Worm (Caenorhabditis elegans) whole organism, L1 larva: ENCODE measurements around the gene prp-8.

Source experiments
- C16A3.4 ChIP-seq: fragments of 150-350 bp; optimal IDR thresholded peaks from 2 replicates; lab custom pipeline; 2014; ENCODE audit warnings: missing biosample characterization, missing genetic modification characterization
- Y116A8C.19 ChIP-seq: sonication (generic microtip); optimal IDR thresholded peaks from 2 replicates; lab custom pipeline; 2016; ENCODE audit warnings: missing compliant biosample characterization, missing genetic modification characterization, borderline replicate concordance
- blmp-1 ChIP-seq: fragments of 150-350 bp; optimal IDR thresholded peaks from 2 replicates; lab custom pipeline; 2014; ENCODE audit warnings: missing biosample characterization, missing genetic modification characterization
- ceh-82 ChIP-seq, 3 experiments: fragments of 150-350 bp in 1 of 3; sonication (generic microtip) in 2 of 3; optimal IDR thresholded peaks; 2 replicates each; lab custom pipeline; 2014 to 2017; ENCODE audit warnings: missing biosample characterization in 3 of 3, missing genetic modification characterization in 3 of 3
- dsc-1 ChIP-seq: sonication (generic microtip); optimal IDR thresholded peaks from 2 replicates; lab custom pipeline; 2016; ENCODE audit warnings: mild to moderate bottlenecking, missing genetic modification characterization, missing compliant biosample characterization
- efl-1 ChIP-seq, 4 experiments: fragments of 150-350 bp; optimal IDR thresholded peaks in 3 of 4; peaks in 1 of 4; 1 replicate in 1 of 4; 2 replicates in 3 of 4; lab custom pipeline; 2014; ENCODE audit warnings: missing biosample characterization in 2 of 4, missing genetic modification characterization in 2 of 4, missing genetic modification reagents in 2 of 4
- egl-13 ChIP-seq: sonication (generic microtip); optimal IDR thresholded peaks from 2 replicates; lab custom pipeline; 2016; ENCODE audit warnings: missing genotype, missing genetic modification reagents, missing genetic modification characterization, missing compliant biosample characterization
- elt-3 ChIP-seq, 6 experiments: fragments of 150-350 bp in 1 of 6; sonication (generic microtip); optimal IDR thresholded peaks; 2 replicates each; lab custom pipeline; 2017 to 2018; ENCODE audit warnings: missing biosample characterization in 6 of 6, missing genetic modification characterization in 6 of 6, inconsistent platforms in 1 of 6
- fkh-8 ChIP-seq: sonication (generic microtip); optimal IDR thresholded peaks from 2 replicates; lab custom pipeline; 2016; ENCODE audit warnings: mild to moderate bottlenecking, missing genetic modification characterization, missing compliant biosample characterization
- grh-1 ChIP-seq: fragments of 200-800 bp; sonication (Bioruptor generic); IDR thresholded peaks from 2 replicates; pipeline ENCODE4 v1.3.6; 2022; ENCODE audit warnings: missing genetic modification reagents, missing genetic modification characterization, missing compliant biosample characterization
- hlh-17 ChIP-seq: fragments of 200-800 bp; sonication (Bioruptor generic); optimal IDR thresholded peaks from 2 replicates; lab custom pipeline; 2018; ENCODE audit warnings: missing genetic modification characterization, mild to moderate bottlenecking, missing compliant biosample characterization, moderate library complexity, borderline replicate concordance
- hlh-4 ChIP-seq: sonication (generic microtip); optimal IDR thresholded peaks from 2 replicates; lab custom pipeline; 2016; ENCODE audit warnings: mild to moderate bottlenecking, missing genetic modification characterization, missing compliant biosample characterization
- isw-1 ChIP-seq: fragments of 200-800 bp; sonication (Bioruptor generic); IDR thresholded peaks from 2 replicates; pipeline ENCODE4 v1.3.6; 2022; ENCODE audit warnings: missing genetic modification characterization, missing compliant biosample characterization
- jun-1 ChIP-seq: fragments of 150-350 bp; optimal IDR thresholded peaks from 2 replicates; lab custom pipeline; 2014; ENCODE audit warnings: missing biosample characterization, missing genetic modification reagents, missing genetic modification characterization
- lin-13 ChIP-seq: fragments of 150-350 bp; optimal IDR thresholded peaks from 2 replicates; lab custom pipeline; 2014; ENCODE audit warnings: missing biosample characterization, missing genetic modification reagents, missing genetic modification characterization
- lin-14 ChIP-seq: fragments of 200-800 bp; sonication (Bioruptor generic); optimal IDR thresholded peaks from 2 replicates; lab custom pipeline; 2018; ENCODE audit warnings: mild to moderate bottlenecking, missing genetic modification characterization, moderate library complexity, missing compliant biosample characterization
- lin-15B ChIP-seq: fragments of 150-350 bp; sonication (generic microtip); optimal IDR thresholded peaks from 3 replicates; lab custom pipeline; 2014; ENCODE audit warnings: missing biosample characterization, missing genetic modification characterization
- lin-35 ChIP-seq, 2 experiments: fragments of 150-350 bp; optimal IDR thresholded peaks; 2 replicates each; lab custom pipeline; 2014; ENCODE audit warnings: missing biosample characterization in 2 of 2, missing genetic modification characterization in 2 of 2, missing genetic modification reagents in 2 of 2
- lin-39 ChIP-seq: fragments of 150-350 bp; optimal IDR thresholded peaks from 2 replicates; lab custom pipeline; 2014; ENCODE audit warnings: missing biosample characterization, missing genetic modification reagents, missing genetic modification characterization
- lsy-2 ChIP-seq, 2 experiments: fragments of 150-350 bp; optimal IDR thresholded peaks; 2 replicates each; lab custom pipeline; 2014; ENCODE audit warnings: missing biosample characterization in 2 of 2, missing genetic modification characterization in 2 of 2
- mab-9 ChIP-seq: fragments of 200-800 bp; sonication (Bioruptor generic); IDR thresholded peaks from 2 replicates; pipeline ENCODE4 v1.3.6; 2022; ENCODE audit warnings: missing genetic modification reagents, missing genetic modification characterization, missing compliant biosample characterization
- mdl-1 ChIP-seq, 2 experiments: fragments of 150-350 bp; optimal IDR thresholded peaks; 2 replicates each; lab custom pipeline; 2014 to 2017; ENCODE audit warnings: missing biosample characterization in 2 of 2, missing genetic modification characterization in 2 of 2, inconsistent platforms in 1 of 2
- mep-1 ChIP-seq: fragments of 150-350 bp; optimal IDR thresholded peaks from 2 replicates; lab custom pipeline; 2014; ENCODE audit warnings: missing biosample characterization, missing genetic modification characterization
- nhr-11 ChIP-seq: fragments of 150-350 bp; optimal IDR thresholded peaks from 2 replicates; lab custom pipeline; 2014; ENCODE audit warnings: missing biosample characterization, missing genetic modification characterization
- nhr-12 ChIP-seq: sonication (generic microtip); optimal IDR thresholded peaks from 2 replicates; lab custom pipeline; 2017; ENCODE audit warnings: missing biosample characterization, missing genetic modification characterization
- nhr-20 ChIP-seq: sonication (generic microtip); optimal IDR thresholded peaks from 2 replicates; lab custom pipeline; 2016; ENCODE audit warnings: mild to moderate bottlenecking, missing genetic modification characterization, missing compliant biosample characterization
- nhr-237 ChIP-seq: fragments of 150-350 bp; optimal IDR thresholded peaks from 2 replicates; lab custom pipeline; 2014; ENCODE audit warnings: missing biosample characterization, missing genetic modification characterization
- nhr-28 ChIP-seq: fragments of 150-350 bp; optimal IDR thresholded peaks from 2 replicates; lab custom pipeline; 2014; ENCODE audit warnings: missing biosample characterization, missing genetic modification characterization
- nhr-47 ChIP-seq: sonication (generic microtip); optimal IDR thresholded peaks from 2 replicates; lab custom pipeline; 2016; ENCODE audit warnings: mild to moderate bottlenecking, missing genetic modification characterization, moderate library complexity, missing compliant biosample characterization
- nhr-71 ChIP-seq: sonication (generic microtip); optimal IDR thresholded peaks from 2 replicates; lab custom pipeline; 2016; ENCODE audit warnings: mild to moderate bottlenecking, missing genetic modification characterization, moderate library complexity, missing compliant biosample characterization
- nhr-76 ChIP-seq: sonication (generic microtip); optimal IDR thresholded peaks from 2 replicates; lab custom pipeline; 2017; ENCODE audit warnings: missing biosample characterization, missing genetic modification characterization
- nhr-90 ChIP-seq: sonication (generic microtip); optimal IDR thresholded peaks from 2 replicates; lab custom pipeline; 2016; ENCODE audit warnings: mild to moderate bottlenecking, missing genetic modification characterization, missing compliant biosample characterization; ENCODE audit not compliant: poor library complexity
- pax-3 ChIP-seq: fragments of 200-800 bp; sonication (Bioruptor generic); optimal IDR thresholded peaks from 2 replicates; lab custom pipeline; 2018; ENCODE audit warnings: mild to moderate bottlenecking, missing genetic modification characterization, moderate library complexity, missing compliant biosample characterization
- rnt-1 ChIP-seq: sonication (generic microtip); optimal IDR thresholded peaks from 2 replicates; lab custom pipeline; 2016; ENCODE audit warnings: mild to moderate bottlenecking, missing genetic modification characterization, moderate library complexity, missing compliant biosample characterization
- skn-1 ChIP-seq: fragments of 150-350 bp; optimal IDR thresholded peaks from 2 replicates; lab custom pipeline; 2014; ENCODE audit warnings: missing biosample characterization, missing genetic modification characterization
- snpc-4 ChIP-seq: fragments of 150-350 bp; optimal IDR thresholded peaks from 2 replicates; lab custom pipeline; 2014; ENCODE audit warnings: missing biosample characterization, missing genetic modification characterization
- snu-23 ChIP-seq: sonication (generic microtip); optimal IDR thresholded peaks from 2 replicates; lab custom pipeline; 2016; ENCODE audit warnings: missing genetic modification characterization, missing compliant biosample characterization
- sptf-1 ChIP-seq: fragments of 150-350 bp; optimal IDR thresholded peaks from 2 replicates; lab custom pipeline; 2014; ENCODE audit warnings: missing biosample characterization, missing genetic modification characterization
- sup-37 ChIP-seq: fragments of 200-800 bp; sonication (Bioruptor generic); optimal IDR thresholded peaks from 2 replicates; lab custom pipeline; 2018; ENCODE audit warnings: mild to moderate bottlenecking, missing genetic modification characterization, missing compliant biosample characterization
- swsn-7 ChIP-seq: sonication (generic microtip); optimal IDR thresholded peaks from 2 replicates; lab custom pipeline; 2016; ENCODE audit warnings: missing genetic modification characterization, missing compliant biosample characterization
- tbx-2 ChIP-seq: sonication (generic microtip); optimal IDR thresholded peaks from 2 replicates; lab custom pipeline; 2016; ENCODE audit warnings: missing genetic modification characterization, missing compliant biosample characterization
- unc-30 ChIP-seq: sonication (generic microtip); optimal IDR thresholded peaks from 2 replicates; lab custom pipeline; 2017; ENCODE audit warnings: missing biosample characterization, missing genetic modification characterization
- unc-98 ChIP-seq: fragments of 200-800 bp; sonication (Bioruptor generic); IDR thresholded peaks from 2 replicates; pipeline ENCODE4 v1.3.6; 2022; ENCODE audit warnings: missing genetic modification characterization, missing compliant biosample characterization
- zip-4 ChIP-seq: fragments of 200-800 bp; sonication (Bioruptor generic); optimal IDR thresholded peaks from 2 replicates; lab custom pipeline; 2018; ENCODE audit warnings: mild to moderate bottlenecking, missing genetic modification characterization, moderate library complexity, missing compliant biosample characterization
- ztf-11 ChIP-seq, 2 experiments: sonication (generic microtip); optimal IDR thresholded peaks; 2 replicates each; lab custom pipeline; 2016 to 2017; ENCODE audit warnings: missing genetic modification characterization in 2 of 2, missing biosample characterization in 1 of 2, missing compliant biosample characterization in 1 of 2

prp-8 gene

ce11 chrIII:8126978-8127377 lies 37.2 kb upstream of the prp-8 start:
- peak; percentile 29 for TF ChIP-seq swsn-7
- TF ChIP-seq C16A3.4 (tag; lab: Kevin White, UChicago) = no peak
- TF ChIP-seq zip-4 (GFP tag; lab: Kevin White, UChicago) = no peak
- peak in 1 of 2 experiments; percentile 23 for TF ChIP-seq efl-1 (optimal IDR thresholded peaks at IDR 0.05; lab: Kevin White, UChicago)
- no peak for TF ChIP-seq efl-1 (GFP tag; optimal IDR thresholded peaks at IDR 0.05 in 1 of 2; lab: Kevin White, UChicago)
- peak in 1 of 2 experiments; percentile 29 for TF ChIP-seq mdl-1 (tag; optimal IDR thresholded peaks at IDR 0.05; lab: Kevin White, UChicago)
- TF ChIP-seq mep-1 (tag; lab: Kevin White, UChicago) = peak; percentile 47
- peak in 1 of 3 experiments; percentile 8 for TF ChIP-seq ceh-82 (tag; optimal IDR thresholded peaks at IDR 0.05; lab: Kevin White, UChicago)
- TF ChIP-seq nhr-76 (tag; lab: Kevin White, UChicago) = no peak
- peak; percentile 4 for TF ChIP-seq nhr-71 (tag; lab: Kevin White, UChicago)
- peak; percentile 1 for TF ChIP-seq rnt-1
- no peak for TF ChIP-seq nhr-237
- peak; percentile 3 for TF ChIP-seq tbx-2 (tag; lab: Kevin White, UChicago)
- TF ChIP-seq dsc-1 (tag; lab: Kevin White, UChicago) = peak; percentile 24
- peak; percentile 71 for TF ChIP-seq lin-14 (GFP tag; lab: Kevin White, UChicago)
- TF ChIP-seq Y116A8C.19 = no peak
- TF ChIP-seq nhr-20 (tag; lab: Kevin White, UChicago) = peak; percentile 15
- TF ChIP-seq lsy-2 (tag; optimal IDR thresholded peaks at IDR 0.05; lab: Kevin White, UChicago) = peak; percentile 25 to 52
- peak; percentile 19 for TF ChIP-seq blmp-1 (tag; lab: Kevin White, UChicago)
- peak; percentile 34 for TF ChIP-seq snu-23 (GFP tag; lab: Kevin White, UChicago)
- no peak for TF ChIP-seq jun-1
- peak; percentile 6 to 20 for TF ChIP-seq lin-35 (GFP tag; optimal IDR thresholded peaks at IDR 0.05; lab: Kevin White, UChicago)

- TF ChIP-seq lsy-2 (tag; optimal IDR thresholded peaks at IDR 0.05; lab: Kevin White, UChicago) (peak in 1 of 2 experiments; percentile 28), unc-30 (tag; lab: Kevin White, UChicago) (no peak)
Observed at ce11 chrIII:8129195-8129594, 35.0 kb upstream of the prp-8 start.

DNA sequence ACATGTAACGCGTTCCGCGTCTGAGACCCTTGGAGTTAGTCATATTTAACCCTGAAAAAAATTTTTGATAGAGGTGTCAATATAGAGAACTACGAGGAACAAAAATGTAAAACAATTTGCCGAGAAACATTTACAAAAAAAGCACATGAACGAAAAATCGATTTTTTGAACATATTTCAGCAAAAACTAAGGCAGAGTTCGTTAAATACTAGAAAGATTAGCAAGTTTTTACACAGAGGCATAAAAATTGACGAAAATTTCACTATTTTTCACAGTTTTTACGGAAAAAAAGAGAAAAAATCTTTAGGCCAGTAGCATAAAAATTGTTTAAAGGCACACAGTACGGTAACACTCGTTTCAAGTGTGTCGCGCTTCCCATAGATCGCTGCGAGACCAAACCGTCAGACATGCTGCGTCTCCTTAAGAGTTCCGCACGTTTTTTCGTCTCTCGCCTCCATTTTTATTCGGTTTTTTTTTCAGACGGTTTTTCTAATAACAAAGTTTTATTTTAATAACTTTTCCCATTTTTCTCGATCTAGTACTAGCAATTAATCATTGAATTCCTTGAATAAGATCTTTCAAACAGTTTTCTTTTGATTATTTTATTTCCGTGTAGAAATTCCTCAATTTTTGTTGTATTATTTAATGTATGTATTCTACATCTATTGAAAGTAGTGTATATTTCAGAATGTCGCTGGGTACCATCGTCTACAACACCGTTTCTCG lies 33.8 kb upstream of the prp-8 start, which contains the start of the genes rpl-21 and C14B9.10:
Gene rpl-21 (minus strand): TSS at position 51 of the 726 bp plus-strand sequence.
Gene C14B9.10 (plus strand): TSS at position 676 of the 726 bp plus-strand sequence.
- peak; percentile 35 for TF ChIP-seq snpc-4 (tag; lab: Kevin White, UChicago)
- peak in 1 of 2 experiments; percentile 13 for TF ChIP-seq ztf-11 (tag; optimal IDR thresholded peaks at IDR 0.05; lab: Kevin White, UChicago)
- no peak for TF ChIP-seq sup-37 (GFP tag; lab: Kevin White, UChicago)
- no peak for TF ChIP-seq mab-9
- TF ChIP-seq nhr-47 (tag; lab: Kevin White, UChicago) = peak; percentile 86
- no peak for TF ChIP-seq nhr-28 (tag; lab: Kevin White, UChicago)
- peak; percentile 27 for TF ChIP-seq egl-13 (tag; lab: Kevin White, UChicago)
- peak; percentile 69 for TF ChIP-seq lin-39 (tag; lab: Kevin White, UChicago)
- TF ChIP-seq skn-1 (tag; lab: Kevin White, UChicago) = peak; percentile 85
- peak; percentile 90 for TF ChIP-seq C16A3.4 (tag; lab: Kevin White, UChicago)
- peak; percentile 73 for TF ChIP-seq lin-13 (GFP tag; lab: Kevin White, UChicago)
- no peak for TF ChIP-seq nhr-12
- TF ChIP-seq hlh-4 (tag; lab: Kevin White, UChicago) = no peak
- TF ChIP-seq nhr-76 (tag; lab: Kevin White, UChicago) = no peak
- TF ChIP-seq elt-3 (tag; optimal IDR thresholded peaks at IDR 0.05; lab: Kevin White, UChicago) = peak in 2 of 6 experiments; percentile 41 to 73
- peak; percentile 75 for TF ChIP-seq nhr-11
- peak; percentile 86 for TF ChIP-seq isw-1 (GFP tag; lab: Robert Waterston, UW)
- peak; percentile 86 for TF ChIP-seq rnt-1
- peak; percentile 37 for TF ChIP-seq pax-3 (tag; lab: Kevin White, UChicago)
- peak; percentile 82 for TF ChIP-seq nhr-90
- TF ChIP-seq lsy-2 (tag; optimal IDR thresholded peaks at IDR 0.05; lab: Kevin White, UChicago) = peak; percentile 99
- TF ChIP-seq lin-15B (tag; lab: Kevin White, UChicago) = peak; percentile 78
- TF ChIP-seq unc-98 (GFP tag; lab: Robert Waterston, UW) = no peak
- TF ChIP-seq jun-1 = peak; percentile 74
- no peak for TF ChIP-seq unc-30 (tag; lab: Kevin White, UChicago)
- TF ChIP-seq grh-1 (GFP tag; lab: Robert Waterston, UW) = peak; percentile 64
- no peak for TF ChIP-seq hlh-17
- TF ChIP-seq Y116A8C.19 = no peak
- TF ChIP-seq sptf-1 = no peak
- peak; percentile 68 for TF ChIP-seq fkh-8 (tag; lab: Kevin White, UChicago)
- TF ChIP-seq blmp-1 (tag; lab: Kevin White, UChicago) = peak; percentile 72
- TF ChIP-seq tbx-2 (tag; lab: Kevin White, UChicago) = peak; percentile 83
